Worm (Caenorhabditis elegans) whole organism, L1 larva: ENCODE data around the gene cdk-4.

Experiments
- C04F5.9 ChIP-seq: sonication (generic microtip); optimal IDR thresholded peaks from 2 replicates; lab custom pipeline; 2016; ENCODE audit warnings: missing genetic modification characterization, missing compliant biosample characterization
- aha-1 ChIP-seq: fragments of 150-350 bp; optimal IDR thresholded peaks from 2 replicates; lab custom pipeline; 2014; ENCODE audit warnings: missing biosample characterization, missing genetic modification characterization
- ceh-82 ChIP-seq, 3 experiments: fragments of 150-350 bp in 1 of 3; sonication (generic microtip) in 2 of 3; optimal IDR thresholded peaks; 2 replicates each; lab custom pipeline; 2014 to 2017; ENCODE audit warnings: missing biosample characterization in 3 of 3, missing genetic modification characterization in 3 of 3
- ceh-88 ChIP-seq: fragments of 200-800 bp; sonication (Bioruptor generic); IDR thresholded peaks from 2 replicates; pipeline ENCODE4 v1.3.6; 2022; ENCODE audit warnings: missing genetic modification characterization, missing compliant biosample characterization
- ces-1 ChIP-seq: fragments of 150-350 bp; optimal IDR thresholded peaks from 2 replicates; lab custom pipeline; 2014; ENCODE audit warnings: missing biosample characterization, missing genetic modification reagents, missing genetic modification characterization
- dpl-1 ChIP-seq, 3 experiments: fragments of 150-350 bp in 2 of 3; sonication (generic microtip) in 1 of 3; optimal IDR thresholded peaks; 2 replicates each; lab custom pipeline; 2014 to 2017; ENCODE audit warnings: missing biosample characterization in 3 of 3, missing genetic modification characterization in 3 of 3, missing genetic modification reagents in 3 of 3
- efl-1 ChIP-seq, 4 experiments: fragments of 150-350 bp; optimal IDR thresholded peaks in 3 of 4; peaks in 1 of 4; 1 replicate in 1 of 4; 2 replicates in 3 of 4; lab custom pipeline; 2014; ENCODE audit warnings: missing biosample characterization in 2 of 4, missing genetic modification characterization in 2 of 4, missing genetic modification reagents in 2 of 4
- efl-3 ChIP-seq: fragments of 200-800 bp; sonication (Bioruptor generic); optimal IDR thresholded peaks from 2 replicates; lab custom pipeline; 2018; ENCODE audit warnings: mild to moderate bottlenecking, missing genetic modification characterization, missing compliant biosample characterization
- egl-27 ChIP-seq, 2 experiments: fragments of 150-350 bp in 1 of 2; sonication (generic microtip); optimal IDR thresholded peaks; 3 replicates each; lab custom pipeline; 2017 to 2018; ENCODE audit warnings: missing biosample characterization in 2 of 2, missing genetic modification characterization in 2 of 2, missing genetic modification reagents in 2 of 2
- elt-2 ChIP-seq: sonication (generic microtip); optimal IDR thresholded peaks from 2 replicates; lab custom pipeline; 2016; ENCODE audit warnings: missing genetic modification characterization, mild to moderate bottlenecking, inconsistent platforms, missing compliant biosample characterization, missing genetic modification reagents
- elt-3 ChIP-seq, 6 experiments: fragments of 150-350 bp in 1 of 6; sonication (generic microtip); optimal IDR thresholded peaks; 2 replicates each; lab custom pipeline; 2017 to 2018; ENCODE audit warnings: missing biosample characterization in 6 of 6, missing genetic modification characterization in 6 of 6, inconsistent platforms in 1 of 6
- fkh-10 ChIP-seq: sonication (generic microtip); optimal IDR thresholded peaks from 2 replicates; lab custom pipeline; 2017; ENCODE audit warnings: missing biosample characterization, missing genetic modification reagents, missing genetic modification characterization
- fos-1 ChIP-seq: fragments of 150-350 bp; optimal IDR thresholded peaks from 2 replicates; lab custom pipeline; 2014; ENCODE audit warnings: missing biosample characterization, missing genetic modification characterization
- isw-1 ChIP-seq: fragments of 200-800 bp; sonication (Bioruptor generic); IDR thresholded peaks from 2 replicates; pipeline ENCODE4 v1.3.6; 2022; ENCODE audit warnings: missing genetic modification characterization, missing compliant biosample characterization
- jun-1 ChIP-seq: fragments of 150-350 bp; optimal IDR thresholded peaks from 2 replicates; lab custom pipeline; 2014; ENCODE audit warnings: missing biosample characterization, missing genetic modification reagents, missing genetic modification characterization
- lin-13 ChIP-seq: fragments of 150-350 bp; optimal IDR thresholded peaks from 2 replicates; lab custom pipeline; 2014; ENCODE audit warnings: missing biosample characterization, missing genetic modification reagents, missing genetic modification characterization
- lin-14 ChIP-seq: fragments of 200-800 bp; sonication (Bioruptor generic); optimal IDR thresholded peaks from 2 replicates; lab custom pipeline; 2018; ENCODE audit warnings: mild to moderate bottlenecking, missing genetic modification characterization, moderate library complexity, missing compliant biosample characterization
- lin-35 ChIP-seq, 2 experiments: fragments of 150-350 bp; optimal IDR thresholded peaks; 2 replicates each; lab custom pipeline; 2014; ENCODE audit warnings: missing biosample characterization in 2 of 2, missing genetic modification characterization in 2 of 2, missing genetic modification reagents in 2 of 2
- lir-3 ChIP-seq: sonication (generic microtip); optimal IDR thresholded peaks from 2 replicates; lab custom pipeline; 2016; ENCODE audit warnings: mild to moderate bottlenecking, missing genetic modification characterization, moderate library complexity, missing compliant biosample characterization; ENCODE audit not compliant: poor library complexity
- lsy-2 ChIP-seq, 2 experiments: fragments of 150-350 bp; optimal IDR thresholded peaks; 2 replicates each; lab custom pipeline; 2014; ENCODE audit warnings: missing biosample characterization in 2 of 2, missing genetic modification characterization in 2 of 2
- mdl-1 ChIP-seq, 2 experiments: fragments of 150-350 bp; optimal IDR thresholded peaks; 2 replicates each; lab custom pipeline; 2014 to 2017; ENCODE audit warnings: missing biosample characterization in 2 of 2, missing genetic modification characterization in 2 of 2, inconsistent platforms in 1 of 2
- mep-1 ChIP-seq: fragments of 150-350 bp; optimal IDR thresholded peaks from 2 replicates; lab custom pipeline; 2014; ENCODE audit warnings: missing biosample characterization, missing genetic modification characterization
- nhr-11 ChIP-seq: fragments of 150-350 bp; optimal IDR thresholded peaks from 2 replicates; lab custom pipeline; 2014; ENCODE audit warnings: missing biosample characterization, missing genetic modification characterization
- nhr-19 ChIP-seq: fragments of 200-800 bp; sonication (Bioruptor generic); conservative IDR thresholded peaks from 2 replicates; pipeline ENCODE4 v1.3.6; 2022; ENCODE audit warnings: missing genetic modification characterization, missing compliant biosample characterization
- nhr-237 ChIP-seq: fragments of 150-350 bp; optimal IDR thresholded peaks from 2 replicates; lab custom pipeline; 2014; ENCODE audit warnings: missing biosample characterization, missing genetic modification characterization
- nhr-47 ChIP-seq: sonication (generic microtip); optimal IDR thresholded peaks from 2 replicates; lab custom pipeline; 2016; ENCODE audit warnings: mild to moderate bottlenecking, missing genetic modification characterization, moderate library complexity, missing compliant biosample characterization
- nhr-71 ChIP-seq: sonication (generic microtip); optimal IDR thresholded peaks from 2 replicates; lab custom pipeline; 2016; ENCODE audit warnings: mild to moderate bottlenecking, missing genetic modification characterization, moderate library complexity, missing compliant biosample characterization
- nhr-76 ChIP-seq: sonication (generic microtip); optimal IDR thresholded peaks from 2 replicates; lab custom pipeline; 2017; ENCODE audit warnings: missing biosample characterization, missing genetic modification characterization
- nhr-77 ChIP-seq: fragments of 150-350 bp; optimal IDR thresholded peaks from 2 replicates; lab custom pipeline; 2014; ENCODE audit warnings: missing biosample characterization, missing genetic modification characterization
- rnt-1 ChIP-seq: sonication (generic microtip); optimal IDR thresholded peaks from 2 replicates; lab custom pipeline; 2016; ENCODE audit warnings: mild to moderate bottlenecking, missing genetic modification characterization, moderate library complexity, missing compliant biosample characterization
- skn-1 ChIP-seq: fragments of 150-350 bp; optimal IDR thresholded peaks from 2 replicates; lab custom pipeline; 2014; ENCODE audit warnings: missing biosample characterization, missing genetic modification characterization
- snpc-4 ChIP-seq: fragments of 150-350 bp; optimal IDR thresholded peaks from 2 replicates; lab custom pipeline; 2014; ENCODE audit warnings: missing biosample characterization, missing genetic modification characterization
- tbx-2 ChIP-seq: sonication (generic microtip); optimal IDR thresholded peaks from 2 replicates; lab custom pipeline; 2016; ENCODE audit warnings: missing genetic modification characterization, missing compliant biosample characterization
- tlp-1 ChIP-seq: fragments of 150-350 bp; optimal IDR thresholded peaks from 2 replicates; lab custom pipeline; 2014; ENCODE audit warnings: missing biosample characterization, missing genetic modification characterization
- unc-30 ChIP-seq: sonication (generic microtip); optimal IDR thresholded peaks from 2 replicates; lab custom pipeline; 2017; ENCODE audit warnings: missing biosample characterization, missing genetic modification characterization
- unc-86 ChIP-seq: sonication (generic microtip); optimal IDR thresholded peaks from 2 replicates; lab custom pipeline; 2016; ENCODE audit warnings: missing genetic modification characterization, missing compliant biosample characterization
- unc-98 ChIP-seq: fragments of 200-800 bp; sonication (Bioruptor generic); IDR thresholded peaks from 2 replicates; pipeline ENCODE4 v1.3.6; 2022; ENCODE audit warnings: missing genetic modification characterization, missing compliant biosample characterization
- vab-15 ChIP-seq: sonication (generic microtip); optimal IDR thresholded peaks from 2 replicates; lab custom pipeline; 2017; ENCODE audit warnings: missing genotype, mild to moderate bottlenecking, missing genetic modification characterization, missing compliant biosample characterization
- xbp-1 ChIP-seq: sonication (generic microtip); optimal IDR thresholded peaks from 2 replicates; lab custom pipeline; 2016; ENCODE audit warnings: missing genetic modification characterization, missing compliant biosample characterization
- ztf-4 ChIP-seq: fragments of 150-350 bp; optimal IDR thresholded peaks from 2 replicates; lab custom pipeline; 2014; ENCODE audit warnings: missing biosample characterization, missing genetic modification characterization

cdk-4 gene

DNA sequence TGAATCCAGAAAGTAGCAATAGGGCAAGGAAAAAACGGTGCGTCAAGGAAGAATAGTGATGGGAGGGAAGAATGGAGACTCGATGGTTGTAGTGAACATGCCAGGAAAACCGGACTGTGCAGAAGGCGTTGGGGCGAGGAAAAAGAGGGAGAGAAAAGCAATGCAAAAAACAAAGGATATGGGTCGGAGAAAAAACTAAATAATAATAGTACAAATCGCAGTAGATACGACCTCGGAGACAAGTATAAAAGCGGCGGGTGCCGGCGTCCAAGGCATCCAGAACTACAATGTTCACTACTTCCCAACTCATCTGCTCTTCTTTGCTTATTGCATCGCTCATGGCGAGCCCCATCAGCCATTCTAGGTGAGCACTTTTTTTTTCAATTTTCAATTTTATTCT is 18.0 kb upstream of the cdk-4 start, which contains the start of gene R01E6.5:
Gene R01E6.5 (plus strand): TSS at position 301 of the 400 bp plus-strand sequence.
- no peak for TF ChIP-seq rnt-1 (tag; lab: Kevin White, UChicago)
- no peak for TF ChIP-seq fkh-10 (GFP tag; lab: Kevin White, UChicago)
- TF ChIP-seq C04F5.9 (tag; lab: Kevin White, UChicago): no peak
- TF ChIP-seq ceh-88 (GFP tag; lab: Robert Waterston, UW): no peak
- no peak for TF ChIP-seq ces-1 (GFP tag; lab: Kevin White, UChicago)

DNA sequence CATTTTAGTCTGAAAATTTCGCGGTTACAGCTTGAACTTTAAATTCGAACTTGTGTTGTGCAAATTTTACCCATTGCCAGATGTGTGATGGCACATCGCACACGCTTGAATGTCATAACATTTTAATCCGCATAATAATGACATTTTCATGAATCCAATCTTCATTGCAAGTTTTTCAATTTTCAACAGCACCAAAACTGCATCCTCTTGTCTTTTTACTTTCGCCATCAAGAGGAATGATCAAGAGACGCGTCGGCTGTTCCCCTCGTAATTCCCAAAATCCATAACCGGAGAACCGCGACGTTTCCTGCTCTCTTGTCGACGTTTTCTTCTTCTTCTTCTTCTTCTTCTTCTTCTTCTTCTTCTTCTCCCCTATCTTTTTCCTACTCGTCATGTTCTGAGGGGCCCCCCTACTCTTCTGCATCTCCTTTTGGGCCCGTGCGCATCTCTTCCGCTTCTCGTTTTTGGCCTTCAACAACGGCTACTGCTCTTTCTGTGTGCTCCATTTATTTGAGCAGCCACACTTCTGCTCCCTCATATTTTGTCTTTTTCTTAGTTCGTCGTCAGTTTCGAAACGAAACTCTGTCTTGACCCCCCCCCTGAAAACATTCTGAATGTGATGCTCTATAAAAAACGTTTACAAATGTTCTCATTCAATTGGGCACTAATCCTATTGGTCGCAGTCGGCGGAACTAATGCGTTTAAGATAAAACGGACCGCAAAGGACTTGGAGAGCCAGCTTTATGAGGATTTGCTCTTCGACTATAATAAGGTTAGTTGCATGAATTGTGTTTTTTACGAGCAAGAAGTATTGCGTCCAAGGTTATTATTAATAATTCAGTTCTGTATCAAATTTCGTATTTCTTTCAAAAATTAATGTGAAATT is 14.0 kb upstream of the cdk-4 start, which contains the start of gene acr-12:
Gene acr-12 (plus strand): TSS at position 430 of the 886 bp plus-strand sequence.
- TF ChIP-seq C04F5.9 (tag; lab: Kevin White, UChicago): no peak
- TF ChIP-seq jun-1: no peak
- peak; percentile 72 for TF ChIP-seq lin-14 (GFP tag; lab: Kevin White, UChicago)
- TF ChIP-seq ceh-82 (tag; optimal IDR thresholded peaks at IDR 0.05; lab: Kevin White, UChicago): peak in 1 of 3 experiments; percentile 10
- no peak for TF ChIP-seq lin-13 (GFP tag; lab: Kevin White, UChicago)
- no peak for TF ChIP-seq ceh-88 (GFP tag; lab: Robert Waterston, UW)
- TF ChIP-seq snpc-4: no peak
- no peak for TF ChIP-seq lir-3 (tag; lab: Kevin White, UChicago)

DNA sequence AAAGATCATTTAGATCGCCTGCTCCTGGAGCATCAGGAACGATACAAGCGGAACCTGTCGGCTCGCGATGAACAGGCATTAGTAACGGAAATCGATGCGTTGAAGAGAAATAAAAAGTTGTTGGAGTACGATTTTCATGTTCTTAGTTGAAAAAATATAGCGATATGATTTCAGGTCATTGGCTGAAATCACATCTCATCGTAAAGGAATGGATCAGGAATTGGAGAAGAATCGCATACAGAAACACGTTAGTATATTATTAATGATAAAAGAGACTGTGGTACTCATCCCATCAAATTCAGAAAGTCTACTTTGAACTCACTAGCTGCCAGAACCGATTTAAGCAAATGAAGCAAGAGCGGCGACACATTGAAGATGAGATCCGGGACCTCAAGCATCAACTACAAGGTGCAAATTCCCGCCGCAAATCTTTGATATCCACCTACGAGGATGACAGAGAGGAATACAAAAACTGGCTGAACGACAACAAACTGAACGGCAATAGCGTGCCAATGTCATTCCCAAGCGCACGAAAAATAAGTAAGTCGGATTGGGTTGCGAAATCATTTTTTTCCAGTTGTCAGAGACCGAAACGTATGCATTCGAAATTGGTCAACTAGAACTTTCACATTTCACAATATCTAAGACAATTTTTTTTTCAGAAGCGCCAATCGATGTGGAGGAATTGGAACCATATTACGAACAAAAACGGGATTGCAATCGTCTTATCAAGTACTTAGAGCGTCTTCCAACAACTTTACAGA is 11.5 kb upstream of the cdk-4 start:
- no peak for TF ChIP-seq elt-2
- no peak for TF ChIP-seq elt-3 (tag; optimal IDR thresholded peaks at IDR 0.05; lab: Kevin White, UChicago)
- no peak for TF ChIP-seq aha-1
- TF ChIP-seq ztf-4 (tag; lab: Kevin White, UChicago): no peak
- TF ChIP-seq lir-3 (tag; lab: Kevin White, UChicago): no peak
- peak; percentile 4 for TF ChIP-seq skn-1 (tag; lab: Kevin White, UChicago)
- no peak for TF ChIP-seq nhr-11 (tag; lab: Kevin White, UChicago)
- TF ChIP-seq ceh-82 (tag; optimal IDR thresholded peaks at IDR 0.05; lab: Kevin White, UChicago): no peak
- TF ChIP-seq, all 84 proteins: peak for 1

DNA sequence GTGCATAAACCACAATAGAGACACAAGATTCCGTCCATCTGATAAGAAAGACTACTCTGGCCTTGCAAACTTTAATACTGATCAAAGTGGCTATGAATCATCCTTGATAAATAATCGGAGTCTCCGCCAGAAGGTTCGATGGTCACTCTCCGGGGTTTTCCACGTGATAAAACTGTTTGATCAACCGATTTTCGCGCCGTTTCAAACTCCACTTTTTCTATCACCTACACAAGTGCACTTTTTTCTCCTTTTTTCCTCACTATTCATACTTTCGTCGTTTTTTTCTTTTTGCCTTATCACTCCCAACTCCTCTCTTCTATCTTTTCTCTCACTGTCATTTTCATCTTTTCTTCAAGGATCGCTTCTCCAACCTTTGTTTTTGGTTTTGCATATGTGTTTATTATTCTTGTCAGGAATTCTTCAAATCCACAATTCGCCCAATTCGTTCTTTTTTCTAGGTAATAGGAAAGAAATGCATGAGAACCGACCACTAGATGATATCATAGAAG is 10.0 kb upstream of the cdk-4 start, which contains the start of gene F18H3.4:
Gene F18H3.4 (plus strand): TSS at position 459 of the 509 bp plus-strand sequence.
- TF ChIP-seq mep-1 (tag; lab: Kevin White, UChicago) (peak; percentile 2), lin-35 (GFP tag; optimal IDR thresholded peaks at IDR 0.05; lab: Kevin White, UChicago) (peak in 1 of 2 experiments; percentile 78), elt-2 (peak; percentile 98), efl-1 (optimal IDR thresholded peaks at IDR 0.05; lab: Kevin White, UChicago) (peak in 1 of 2 experiments; percentile 5), efl-1 (GFP tag; optimal IDR thresholded peaks at IDR 0.05 in 1 of 2; lab: Kevin White, UChicago) (peak in 1 of 2 experiments; percentile 89), nhr-47 (tag; lab: Kevin White, UChicago) (peak; percentile 31), fos-1 (tag; lab: Kevin White, UChicago) (peak; percentile 57), nhr-71 (peak; percentile 80), dpl-1 (GFP tag; optimal IDR thresholded peaks at IDR 0.05; lab: Kevin White, UChicago) (peak; percentile 19 to 42 (median 23)), xbp-1 (tag; lab: Kevin White, UChicago) (no peak), skn-1 (tag; lab: Kevin White, UChicago) (peak; percentile 3), nhr-76 (no peak), egl-27 (tag; optimal IDR thresholded peaks at IDR 0.05; lab: Kevin White, UChicago) (no peak), ces-1 (GFP tag; lab: Kevin White, UChicago) (no peak), unc-98 (GFP tag; lab: Robert Waterston, UW) (no peak), nhr-237 (no peak), lsy-2 (tag; optimal IDR thresholded peaks at IDR 0.05; lab: Kevin White, UChicago) (peak in 1 of 2 experiments; percentile 41), vab-15 (tag; lab: Kevin White, UChicago) (no peak), mdl-1 (tag; optimal IDR thresholded peaks at IDR 0.05; lab: Kevin White, UChicago) (peak in 1 of 2 experiments; percentile 79), elt-3 (tag; optimal IDR thresholded peaks at IDR 0.05; lab: Kevin White, UChicago) (peak in 4 of 6 experiments; percentile 36 to 75 (median 55)), unc-86 (tag; lab: Kevin White, UChicago) (no peak), tbx-2 (peak; percentile 14), nhr-77 (tag; lab: Kevin White, UChicago) (peak; percentile 36), nhr-19 (peak; percentile 53), isw-1 (GFP tag; lab: Robert Waterston, UW) (no peak), unc-30 (no peak), tlp-1 (tag; lab: Kevin White, UChicago) (peak; percentile 42), efl-3 (GFP tag; lab: Kevin White, UChicago) (no peak), jun-1 (peak; percentile 51)
